Fruit fly (Drosophila melanogaster) whole organism, prepupa: Measurements from ENCODE around the gene zfh1.

Source experiments
- Blimp-1 ChIP-seq: fragments of 200-800 bp; sonication (Bioruptor generic); optimal IDR thresholded peaks from 3 replicates; lab custom pipeline; 2017; ENCODE audit warnings: missing biosample characterization, missing genetic modification characterization, mild to moderate bottlenecking, moderate library complexity, missing genetic modification reagents
- CG10669 ChIP-seq: fragments of 200-800 bp; sonication (Bioruptor generic); optimal IDR thresholded peaks from 3 replicates; lab custom pipeline; 2018; ENCODE audit warnings: missing biosample characterization, mild to moderate bottlenecking, missing genetic modification characterization, moderate library complexity
- CG11294 ChIP-seq: fragments of 200-800 bp; sonication (Bioruptor generic); IDR thresholded peaks from 2 replicates; pipeline ENCODE4 v1.3.6; 2022; ENCODE audit warnings: missing biosample characterization, missing genetic modification characterization
- CG11762 ChIP-seq: fragments of 200-800 bp; sonication (Bioruptor generic); optimal IDR thresholded peaks from 3 replicates; lab custom pipeline; 2016; ENCODE audit warnings: missing biosample characterization, missing genetic modification characterization; ENCODE audit not compliant: insufficient read depth
- CG15336 ChIP-seq: fragments of 200-800 bp; sonication (Bioruptor generic); IDR thresholded peaks from 2 replicates; pipeline ENCODE4 v1.3.6; 2022; ENCODE audit warnings: missing biosample characterization, missing genetic modification characterization
- CG3032 ChIP-seq: fragments of 200-800 bp; optimal IDR thresholded peaks from 2 replicates; lab custom pipeline; 2019; ENCODE audit warnings: missing biosample characterization, mild to moderate bottlenecking, missing genetic modification characterization, moderate library complexity
- CG31627 ChIP-seq: fragments of 200-800 bp; sonication (Bioruptor generic); optimal IDR thresholded peaks from 3 replicates; lab custom pipeline; 2016; ENCODE audit warnings: missing biosample characterization, missing genetic modification characterization
- CG34406 ChIP-seq: fragments of 200-800 bp; sonication (Bioruptor generic); optimal IDR thresholded peaks from 3 replicates; lab custom pipeline; 2016; ENCODE audit warnings: missing biosample characterization, missing genetic modification characterization
- CG3919 ChIP-seq: fragments of 200-800 bp; sonication (Bioruptor generic); optimal IDR thresholded peaks from 3 replicates; lab custom pipeline; 2016; ENCODE audit warnings: missing biosample characterization, missing genetic modification characterization
- CG6163 ChIP-seq: fragments of 200-800 bp; sonication (Bioruptor generic); IDR thresholded peaks from 3 replicates; pipeline ENCODE4 v1.3.6; 2022; ENCODE audit warnings: missing biosample characterization, missing genetic modification characterization
- CG6792 ChIP-seq: fragments of 200-800 bp; sonication (Bioruptor generic); optimal IDR thresholded peaks from 3 replicates; lab custom pipeline; 2016; ENCODE audit warnings: missing biosample characterization, missing genetic modification characterization
- CG6854 ChIP-seq: fragments of 200-800 bp; sonication (Bioruptor generic); optimal IDR thresholded peaks from 2 replicates; lab custom pipeline; 2017; ENCODE audit warnings: missing biosample characterization, mild to moderate bottlenecking, missing genetic modification characterization
- CG8319 ChIP-seq: fragments of 200-800 bp; sonication (Bioruptor generic); optimal IDR thresholded peaks from 3 replicates; lab custom pipeline; 2016; ENCODE audit warnings: missing biosample characterization, missing genetic modification characterization
- CG8632 ChIP-seq: fragments of 200-800 bp; sonication (Bioruptor generic); optimal IDR thresholded peaks from 3 replicates; lab custom pipeline; 2016; ENCODE audit warnings: missing biosample characterization, missing genetic modification characterization
- Eip75B ChIP-seq: fragments of 200-800 bp; sonication (Bioruptor generic); optimal IDR thresholded peaks from 3 replicates; lab custom pipeline; 2016; ENCODE audit warnings: missing biosample characterization, missing genetic modification characterization
- Eip78C ChIP-seq: fragments of 200-800 bp; sonication (Bioruptor generic); peaks from one replicate; lab custom pipeline; 2016; ENCODE audit warnings: missing biosample characterization, missing genetic modification characterization
- Eip93F ChIP-seq: fragments of 200-800 bp; sonication (Bioruptor generic); optimal IDR thresholded peaks from 2 replicates; lab custom pipeline; 2016; ENCODE audit warnings: missing biosample characterization, mild to moderate bottlenecking, missing genetic modification characterization
- Ets21C ChIP-seq: fragments of 200-800 bp; sonication (Bioruptor generic); optimal IDR thresholded peaks from 3 replicates; lab custom pipeline; 2016; ENCODE audit warnings: missing biosample characterization, missing genetic modification characterization
- Ets96B ChIP-seq: fragments of 200-800 bp; optimal IDR thresholded peaks from 2 replicates; lab custom pipeline; 2019; ENCODE audit warnings: missing biosample characterization, mild to moderate bottlenecking, missing genetic modification characterization, moderate library complexity
- Gug ChIP-seq: fragments of 200-800 bp; sonication (Bioruptor generic); IDR thresholded peaks from 2 replicates; pipeline ENCODE4 v1.3.6; 2022; ENCODE audit warnings: missing biosample characterization, missing genetic modification characterization
- Hr39 ChIP-seq: fragments of 200-800 bp; sonication (Bioruptor generic); optimal IDR thresholded peaks from 2 replicates; lab custom pipeline; 2016; ENCODE audit warnings: missing biosample characterization, missing genetic modification characterization
- Met ChIP-seq: fragments of 200-800 bp; sonication (Bioruptor generic); optimal IDR thresholded peaks from 3 replicates; lab custom pipeline; 2016; ENCODE audit warnings: missing biosample characterization, missing genetic modification characterization
- Sox102F ChIP-seq: fragments of 200-800 bp; sonication (Bioruptor generic); optimal IDR thresholded peaks from 2 replicates; lab custom pipeline; 2016; ENCODE audit warnings: missing biosample characterization, mild to moderate bottlenecking, missing genetic modification characterization
- Sox14 ChIP-seq: fragments of 200-800 bp; sonication (Bioruptor generic); optimal IDR thresholded peaks from 3 replicates; lab custom pipeline; 2016; ENCODE audit warnings: missing biosample characterization, missing genetic modification characterization
- Sox15 ChIP-seq: fragments of 200-800 bp; sonication (Bioruptor generic); optimal IDR thresholded peaks from 3 replicates; lab custom pipeline; 2016; ENCODE audit warnings: missing biosample characterization, missing genetic modification characterization
- achi ChIP-seq: fragments of 200-800 bp; sonication (Bioruptor generic); optimal IDR thresholded peaks from 3 replicates; lab custom pipeline; 2016; ENCODE audit warnings: missing biosample characterization, missing genetic modification characterization
- cyc ChIP-seq: fragments of 200-800 bp; sonication (Bioruptor generic); optimal IDR thresholded peaks from 3 replicates; lab custom pipeline; 2016; ENCODE audit warnings: missing biosample characterization, missing genetic modification characterization
- dsx ChIP-seq: fragments of 200-800 bp; optimal IDR thresholded peaks from 3 replicates; lab custom pipeline; 2019; ENCODE audit warnings: missing biosample characterization, mild to moderate bottlenecking, missing genetic modification characterization, moderate library complexity; ENCODE audit not compliant: poor library complexity, severe bottlenecking
- esn ChIP-seq: fragments of 200-800 bp; sonication (Bioruptor generic); optimal IDR thresholded peaks from 2 replicates; lab custom pipeline; 2016; ENCODE audit warnings: missing biosample characterization, mild to moderate bottlenecking, missing genetic modification characterization, moderate library complexity
- fd59A ChIP-seq: fragments of 200-800 bp; sonication (Bioruptor generic); optimal IDR thresholded peaks from 2 replicates; lab custom pipeline; 2017; ENCODE audit warnings: missing biosample characterization, mild to moderate bottlenecking, missing genetic modification characterization, missing genetic modification reagents
- fkh ChIP-seq: fragments of 200-800 bp; sonication (Bioruptor generic); optimal IDR thresholded peaks from 3 replicates; lab custom pipeline; 2017; ENCODE audit warnings: missing biosample characterization, mild to moderate bottlenecking, missing genetic modification characterization, moderate library complexity
- lz ChIP-seq: fragments of 200-800 bp; sonication (Bioruptor generic); optimal IDR thresholded peaks from 3 replicates; lab custom pipeline; 2016; ENCODE audit warnings: missing biosample characterization, missing genetic modification characterization
- pdm3 ChIP-seq: fragments of 200-800 bp; sonication (Bioruptor generic); optimal IDR thresholded peaks from 3 replicates; lab custom pipeline; 2016; ENCODE audit warnings: missing biosample characterization, missing genetic modification characterization
- salr ChIP-seq, 2 experiments: fragments of 200-800 bp; sonication (Bioruptor generic); optimal IDR thresholded peaks; 3 replicates each; lab custom pipeline; 2016 to 2018; ENCODE audit warnings: missing biosample characterization in 2 of 2, missing genetic modification characterization in 2 of 2, mild to moderate bottlenecking in 1 of 2
- spab ChIP-seq: fragments of 200-800 bp; sonication (Bioruptor generic); optimal IDR thresholded peaks from 2 replicates; lab custom pipeline; 2017; ENCODE audit warnings: missing biosample characterization, mild to moderate bottlenecking, missing genetic modification characterization, missing genetic modification reagents
- svp ChIP-seq: fragments of 200-800 bp; sonication (Bioruptor generic); peaks from one replicate; lab custom pipeline; 2016; ENCODE audit warnings: missing biosample characterization, missing genetic modification characterization
- topi ChIP-seq: fragments of 200-800 bp; sonication (Bioruptor generic); optimal IDR thresholded peaks from 3 replicates; lab custom pipeline; 2016; ENCODE audit warnings: missing biosample characterization, missing genetic modification characterization

zfh1 gene

dm6 chr3R:30747039-30747438 is 18.7 kb upstream of the zfh1 start (continued):
- TF ChIP-seq spab (GFP tag; lab: Kevin White, UChicago): no peak
- no peak for TF ChIP-seq salr (GFP tag; optimal IDR thresholded peaks at IDR 0.05; lab: Kevin White, UChicago)
- no peak for TF ChIP-seq CG8632
- TF ChIP-seq Met (GFP tag; lab: Kevin White, UChicago): no peak
- no peak for TF ChIP-seq fd59A
- TF ChIP-seq Hr39 (GFP tag; lab: Kevin White, UChicago): peak; percentile 32
- TF ChIP-seq Blimp-1 (GFP tag; lab: Kevin White, UChicago): no peak
- TF ChIP-seq CG3919: no peak
- no peak for TF ChIP-seq CG34406 (GFP tag; lab: Kevin White, UChicago)
- TF ChIP-seq Gug (GFP tag; lab: Robert Waterston, UW): no peak
- TF ChIP-seq CG6854: no peak
- no peak for TF ChIP-seq Sox14
- TF ChIP-seq lz (GFP tag; lab: Kevin White, UChicago): no peak

dm6 chr3R:30750898-30751297 is 14.8 kb upstream of the zfh1 start:
- TF ChIP-seq CG3032 (tag; lab: Kevin White, UChicago) (no peak), svp (GFP tag; lab: Kevin White, UChicago) (peak; percentile 43)

DNA sequence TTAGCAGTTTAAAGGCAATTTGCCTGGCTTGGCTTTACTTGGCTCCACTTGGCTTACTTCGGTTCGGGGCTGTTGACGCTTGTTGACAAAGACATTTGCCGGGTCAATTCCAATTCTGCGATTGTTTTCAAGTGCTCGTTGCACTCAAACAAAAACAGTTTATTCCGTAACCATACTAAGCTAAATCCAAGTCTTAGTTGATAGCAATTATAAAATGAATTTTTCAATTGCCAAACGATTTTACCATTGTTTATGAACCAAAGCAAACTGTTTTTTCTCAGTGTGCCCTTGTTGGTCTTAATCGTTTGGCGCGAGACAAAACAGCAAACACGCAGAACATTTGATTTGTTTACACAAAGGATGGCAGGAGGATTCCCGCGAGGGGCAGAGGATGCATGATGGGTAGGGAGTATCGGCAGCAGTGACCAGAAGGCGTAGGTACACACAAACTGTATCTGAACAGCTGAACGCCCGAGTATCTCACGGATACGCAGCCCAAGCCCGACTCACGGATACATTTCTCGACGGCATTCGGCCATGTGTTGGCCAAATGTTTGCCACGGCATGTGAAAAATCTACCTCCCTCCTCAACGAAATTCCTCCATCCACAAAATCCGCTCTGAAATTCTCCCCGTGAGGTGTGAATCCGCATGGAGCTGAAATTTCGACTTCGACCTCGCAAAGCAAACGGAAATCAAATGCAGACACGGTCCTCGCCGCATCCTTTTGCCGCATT is 11.1 kb upstream of the zfh1 start:
- TF ChIP-seq spab (GFP tag; lab: Kevin White, UChicago) (no peak), svp (GFP tag; lab: Kevin White, UChicago) (peak; percentile 62)

DNA sequence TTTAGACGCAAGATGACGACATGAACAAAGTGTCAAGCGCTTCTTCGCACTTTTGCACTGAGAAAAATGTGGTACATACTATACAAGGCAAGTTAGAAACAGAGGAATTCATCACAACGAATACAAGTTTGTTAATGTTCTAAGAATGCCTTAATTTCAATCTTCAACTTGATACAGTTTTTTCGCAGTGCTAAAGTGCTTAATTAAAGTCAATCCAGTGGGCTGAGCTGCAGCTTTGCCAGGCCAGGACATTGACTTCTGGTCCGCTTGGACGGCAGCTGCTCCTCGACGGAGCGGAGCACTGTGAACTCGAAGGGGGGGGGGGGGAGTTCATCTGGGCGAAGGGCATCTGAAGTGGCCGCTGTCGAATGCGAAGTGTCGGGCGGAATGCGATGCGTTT is 9.5 kb upstream of the zfh1 start:
- TF ChIP-seq CG11294: no peak
- TF ChIP-seq CG3919: peak; percentile 14
- TF ChIP-seq pdm3 (GFP tag; lab: Kevin White, UChicago): peak; percentile 8
- TF ChIP-seq dsx: peak; percentile 7
- no peak for TF ChIP-seq CG6854
- TF ChIP-seq CG6792 (GFP tag; lab: Kevin White, UChicago): peak; percentile 1
- no peak for TF ChIP-seq fkh
- TF ChIP-seq CG10669: peak; percentile 11
- TF ChIP-seq svp (GFP tag; lab: Kevin White, UChicago): peak; percentile 69
- TF ChIP-seq CG34406 (GFP tag; lab: Kevin White, UChicago): no peak
- TF ChIP-seq Sox102F: no peak
- TF ChIP-seq fd59A: peak; percentile 4
- peak; percentile 15 for TF ChIP-seq Ets96B (tag; lab: Kevin White, UChicago)
- peak; percentile 59; the same call in 2 of the 3 replicates for TF ChIP-seq CG6163
- TF ChIP-seq esn (GFP tag; lab: Kevin White, UChicago): peak; percentile 0
- peak; percentile 18 for TF ChIP-seq CG31627 (GFP tag; lab: Kevin White, UChicago)
- TF ChIP-seq Eip75B (GFP tag; lab: Kevin White, UChicago): peak; percentile 2
- TF ChIP-seq Hr39 (GFP tag; lab: Kevin White, UChicago): peak; percentile 15
- peak; percentile 69 for TF ChIP-seq Eip78C (GFP tag; lab: Kevin White, UChicago)

DNA sequence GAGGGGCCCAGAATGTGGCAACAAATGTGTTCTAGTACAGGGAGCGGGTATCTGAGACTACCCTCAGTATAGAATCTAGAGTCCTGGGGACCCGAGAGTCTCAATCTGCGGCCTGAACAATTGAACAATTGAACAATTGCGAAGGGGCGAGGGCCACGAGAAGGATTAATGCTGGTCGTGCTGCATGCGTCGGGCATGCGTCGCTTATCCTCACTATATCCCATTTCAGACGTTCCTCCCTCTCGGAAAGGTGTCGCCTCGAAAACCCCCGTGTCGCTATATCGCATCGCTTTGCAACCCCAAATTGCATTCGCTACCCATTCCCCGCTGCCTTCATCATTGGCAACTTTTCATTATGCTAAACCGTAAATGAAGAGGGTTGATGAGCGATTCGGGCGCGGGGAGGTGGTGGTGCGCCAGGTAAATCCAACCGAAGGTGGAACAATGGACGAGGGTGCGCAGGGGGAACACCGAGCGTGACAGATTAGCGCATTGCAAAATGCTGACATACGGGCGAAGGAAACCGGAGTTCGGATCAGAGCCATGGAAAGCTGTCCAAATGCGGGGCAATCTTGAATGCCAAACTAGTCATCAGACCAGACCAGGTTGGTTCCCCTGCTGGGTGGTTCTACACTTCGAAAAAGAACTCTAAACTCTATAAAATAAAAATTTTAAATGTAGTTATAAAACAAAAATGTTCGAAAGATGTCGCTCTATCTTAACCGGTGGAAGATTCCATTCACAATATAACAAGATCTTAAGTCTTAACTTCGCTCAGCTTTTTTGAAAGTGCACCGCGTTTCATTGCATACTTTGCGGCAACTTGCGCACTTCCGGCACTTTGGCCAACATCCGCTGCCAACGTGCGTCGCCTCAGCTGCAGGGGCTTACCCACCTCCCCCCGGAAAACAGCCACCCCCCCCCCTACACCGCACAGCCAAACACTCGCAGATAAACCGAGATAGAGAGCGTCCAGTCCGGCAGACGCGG is 6.7 kb upstream of the zfh1 start:
- TF ChIP-seq topi (GFP tag; lab: Kevin White, UChicago) (no peak), Eip78C (GFP tag; lab: Kevin White, UChicago) (peak; percentile 49), dsx (no peak), Eip75B (GFP tag; lab: Kevin White, UChicago) (no peak), CG15336 (no peak), CG3032 (tag; lab: Kevin White, UChicago) (no peak), CG10669 (no peak), CG31627 (GFP tag; lab: Kevin White, UChicago) (no peak), Ets96B (tag; lab: Kevin White, UChicago) (no peak), CG8319 (no peak), Sox15 (GFP tag; lab: Kevin White, UChicago) (no peak), cyc (GFP tag; lab: Kevin White, UChicago) (peak; percentile 1), pdm3 (GFP tag; lab: Kevin White, UChicago) (no peak), achi (GFP tag; lab: Kevin White, UChicago) (peak; percentile 14), Eip93F (no peak), Met (GFP tag; lab: Kevin White, UChicago) (peak; percentile 9), Ets21C (GFP tag; lab: Kevin White, UChicago) (no peak), svp (GFP tag; lab: Kevin White, UChicago) (peak; percentile 48), CG3919 (peak; percentile 43), CG11762 (no peak), spab (GFP tag; lab: Kevin White, UChicago) (peak; percentile 20), lz (GFP tag; lab: Kevin White, UChicago) (no peak)
